Fruit fly (Drosophila melanogaster): ENCODE measurements around the gene Nepl5.

Nepl5 gene

dm6 chr2L:6339010-6339897 lies 41.8 kb upstream of the Nepl5 start (continued):
- peak; percentile 18 for TF ChIP-seq Chrac-16 (GFP tag; optimal IDR thresholded peaks at IDR 0.05)
- TF ChIP-seq CG15011 (GFP tag; optimal IDR thresholded peaks at IDR 0.05) = no peak
- peak; percentile 53 for TF ChIP-seq zfh2 (GFP tag; optimal IDR thresholded peaks at IDR 0.05)
- TF ChIP-seq Taf1 (GFP tag; IDR thresholded peaks at IDR 0.05) = no peak
- TF ChIP-seq hth (optimal IDR thresholded peaks at IDR 0.05) = no peak
- TF ChIP-seq ash1 (GFP tag; optimal IDR thresholded peaks at IDR 0.05) = no peak
- no peak for TF ChIP-seq ttk (GFP tag; IDR thresholded peaks at IDR 0.05)
- TF ChIP-seq pan (optimal IDR thresholded peaks at IDR 0.05) = no peak
- peak in 1 of 2 experiments; percentile 57 for TF ChIP-seq pan (GFP tag; optimal IDR thresholded peaks at IDR 0.05 in 1 of 2, IDR thresholded peaks at IDR 0.05 in 1 of 2)
- no peak for TF ChIP-seq CG6683 (GFP tag; optimal IDR thresholded peaks at IDR 0.05)
- peak; percentile 31; the same call in 1 of the 2 replicates for TF ChIP-seq lmd (GFP tag; IDR thresholded peaks at IDR 0.05)
- TF ChIP-seq fu2 (GFP tag; optimal IDR thresholded peaks at IDR 0.05) = peak; percentile 23
- TF ChIP-seq CG7963 (GFP tag; IDR thresholded peaks at IDR 0.05; ENCODE audit: partially characterized antibody) = no peak
- TF ChIP-seq CG10959 (GFP tag; IDR thresholded peaks at IDR 0.05) = no peak
- TF ChIP-seq CG7372 (GFP tag; IDR thresholded peaks at IDR 0.05) = no peak
- TF ChIP-seq C15 (GFP tag; IDR thresholded peaks at IDR 0.05) = no peak
- TF ChIP-seq CG18764 (GFP tag; optimal IDR thresholded peaks at IDR 0.05) = peak; percentile 21
- no peak for TF ChIP-seq CG10366 (GFP tag; IDR thresholded peaks at IDR 0.05)
- peak; percentile 46 for TF ChIP-seq tin (GFP tag; optimal IDR thresholded peaks at IDR 0.05)
- TF ChIP-seq CG17186 (GFP tag; optimal IDR thresholded peaks at IDR 0.05) = no peak
- TF ChIP-seq maf-S (GFP tag; optimal IDR thresholded peaks at IDR 0.05) = no peak
- peak; percentile 5 for TF ChIP-seq Camta (GFP tag; optimal IDR thresholded peaks at IDR 0.05)
- TF ChIP-seq Xrp1 (GFP tag; IDR thresholded peaks at IDR 0.05) = peak; percentile 47; the same call in 1 of the 2 replicates
- no peak for TF ChIP-seq pita (GFP tag; optimal IDR thresholded peaks at IDR 0.05)
- no peak for TF ChIP-seq Eip74EF (GFP tag; optimal IDR thresholded peaks at IDR 0.05)
- peak; percentile 43 for TF ChIP-seq Mes4 (GFP tag; optimal IDR thresholded peaks at IDR 0.05)
- TF ChIP-seq Dref (GFP tag; IDR thresholded peaks at IDR 0.05) = no peak
- TF ChIP-seq CG6272 (GFP tag; IDR thresholded peaks at IDR 0.05) = no peak
- TF ChIP-seq Atf6 (GFP tag; IDR thresholded peaks at IDR 0.05) = peak; percentile 30; the same call in 1 of the 2 replicates
- no peak for TF ChIP-seq ssp (GFP tag; IDR thresholded peaks at IDR 0.05)
- TF ChIP-seq wdn (GFP tag; IDR thresholded peaks at IDR 0.05) = peak; percentile 59
- peak; percentile 28 for TF ChIP-seq Hr3 (GFP tag; optimal IDR thresholded peaks at IDR 0.05)
- TF ChIP-seq corto (GFP tag; optimal IDR thresholded peaks at IDR 0.05) = no peak
- TF ChIP-seq CG43689 (GFP tag; IDR thresholded peaks at IDR 0.05) = no peak; the same call in 1 of the 2 replicates
- peak; percentile 29; the same call in 1 of the 2 replicates for TF ChIP-seq sob (GFP tag; IDR thresholded peaks at IDR 0.05)
- no peak for TF ChIP-seq Bdp1 (GFP tag; optimal IDR thresholded peaks at IDR 0.05)
- no peak for TF ChIP-seq CG4360 (GFP tag; IDR thresholded peaks at IDR 0.05)
- TF ChIP-seq CG8290 (GFP tag; optimal IDR thresholded peaks at IDR 0.05) = no peak
- TF ChIP-seq CG8290 (tag; optimal IDR thresholded peaks at IDR 0.05) = peak in 1 of 2 experiments; percentile 16
- no peak for TF ChIP-seq Max (GFP tag; optimal IDR thresholded peaks at IDR 0.05)
- no peak for TF ChIP-seq CG3163 (GFP tag; optimal IDR thresholded peaks at IDR 0.05)
- TF ChIP-seq Dip3 (GFP tag; optimal IDR thresholded peaks at IDR 0.05) = peak; percentile 34
- peak; percentile 55; the same call in 1 of the 3 replicates for TF ChIP-seq ase (GFP tag; IDR thresholded peaks at IDR 0.05)
- peak; percentile 16 for TF ChIP-seq pho (GFP tag; optimal IDR thresholded peaks at IDR 0.05)
- TF ChIP-seq CG14965 (GFP tag; optimal IDR thresholded peaks at IDR 0.05; ENCODE audit: borderline replicate concordance) = no peak
- TF ChIP-seq HmgZ (tag; optimal IDR thresholded peaks at IDR 0.05) = no peak
- peak; percentile 34; the same call in 1 of the 3 replicates for TF ChIP-seq CG11456 (GFP tag; IDR thresholded peaks at IDR 0.05)
- TF ChIP-seq grau (tag; optimal IDR thresholded peaks at IDR 0.05) = peak; percentile 95
- TF ChIP-seq CG12391 (tag; optimal IDR thresholded peaks at IDR 0.05) = peak; percentile 41
- no peak for TF ChIP-seq Mrtf (GFP tag; IDR thresholded peaks at IDR 0.05)
- TF ChIP-seq H2.0 (GFP tag; IDR thresholded peaks at IDR 0.05) = peak; percentile 41; the same call in 1 of the 2 replicates

Data from whole organism, embryonic.